Fruit fly (Drosophila melanogaster) whole organism, wandering third instar larva: Measurements from ENCODE around the gene Zip88E.

Source experiments
- Abd-B ChIP-seq: fragments of >200 bp; optimal IDR thresholded peaks from 2 replicates; lab custom pipeline; 2017; ENCODE audit warnings: missing biosample characterization, missing genetic modification characterization
- CG32264 ChIP-seq: fragments of 200-800 bp; sonication (Bioruptor generic); optimal IDR thresholded peaks from 2 replicates; lab custom pipeline; 2016; ENCODE audit warnings: missing biosample characterization, missing genetic modification characterization
- CG9705 ChIP-seq: fragments of 200-800 bp; sonication (Bioruptor generic); optimal IDR thresholded peaks from 2 replicates; lab custom pipeline; 2018; ENCODE audit warnings: missing biosample characterization, mild to moderate bottlenecking, missing genetic modification characterization
- CrebA ChIP-seq: fragments of 200-800 bp; sonication (Bioruptor generic); optimal IDR thresholded peaks from 2 replicates; lab custom pipeline; 2016; ENCODE audit warnings: missing biosample characterization, mild to moderate bottlenecking, missing genetic modification characterization, borderline replicate concordance
- Dfd ChIP-seq: fragments of >200 bp; optimal IDR thresholded peaks from 2 replicates; lab custom pipeline; 2017; ENCODE audit warnings: missing biosample characterization, missing genetic modification characterization
- Dif ChIP-seq: fragments of 200-275, 200-300 bp; sonication (Bioruptor generic); optimal IDR thresholded peaks from 2 replicates; lab custom pipeline; 2018; ENCODE audit warnings: missing biosample characterization, missing genetic modification characterization; ENCODE audit not compliant: partially characterized antibody
- GATAd ChIP-seq: sonication (Bioruptor generic); optimal IDR thresholded peaks from 2 replicates; lab custom pipeline; 2016; ENCODE audit warnings: missing biosample characterization, missing genetic modification characterization
- HLH106 ChIP-seq: fragments of 200-800 bp; optimal IDR thresholded peaks from 3 replicates; lab custom pipeline; 2019; ENCODE audit warnings: missing biosample characterization, mild to moderate bottlenecking, missing genetic modification characterization, moderate library complexity
- Hnf4 ChIP-seq: fragments of 200-800 bp; sonication (Bioruptor generic); optimal IDR thresholded peaks from 2 replicates; lab custom pipeline; 2016; ENCODE audit warnings: missing biosample characterization, mild to moderate bottlenecking, missing genetic modification characterization
- Hr78 ChIP-seq: fragments of >200 bp; optimal IDR thresholded peaks from 2 replicates; lab custom pipeline; 2017; ENCODE audit warnings: missing biosample characterization, missing genetic modification characterization
- Hr83 ChIP-seq: fragments of 200-300 bp; sonication (Bioruptor generic); optimal IDR thresholded peaks from 2 replicates; lab custom pipeline; 2016; ENCODE audit warnings: missing biosample characterization, mild to moderate bottlenecking, missing genetic modification characterization, moderate library complexity; ENCODE audit not compliant: poor library complexity, severe bottlenecking
- Jra ChIP-seq: sonication (Bioruptor generic); optimal IDR thresholded peaks from 2 replicates; lab custom pipeline; 2016; ENCODE audit warnings: missing biosample characterization, missing genetic modification characterization
- Mio ChIP-seq: sonication (Bioruptor generic); optimal IDR thresholded peaks from 2 replicates; lab custom pipeline; 2016; ENCODE audit warnings: missing biosample characterization, missing genetic modification characterization
- Myc ChIP-seq: fragments of >200 bp; optimal IDR thresholded peaks from 2 replicates; lab custom pipeline; 2017
- N ChIP-seq: fragments of >200 bp; optimal IDR thresholded peaks from 2 replicates; lab custom pipeline; 2018; ENCODE audit warnings: missing biosample characterization, missing external identifiers, missing genetic modification characterization
- OdsH ChIP-seq: fragments of 200-800 bp; sonication (Bioruptor generic); optimal IDR thresholded peaks from 2 replicates; lab custom pipeline; 2016; ENCODE audit warnings: missing biosample characterization, mild to moderate bottlenecking, missing genetic modification characterization
- Rel ChIP-seq, 2 experiments: fragments of 200-800 bp; sonication (Bioruptor generic) in 1 of 2; optimal IDR thresholded peaks; 2 replicates in 1 of 2; 3 replicates in 1 of 2; lab custom pipeline; 2016 to 2019; ENCODE audit warnings: mild to moderate bottlenecking in 2 of 2, missing biosample characterization in 2 of 2, missing genetic modification characterization in 2 of 2, moderate library complexity in 1 of 2
- Sp1 ChIP-seq: fragments of 200-800 bp; sonication (Bioruptor generic); optimal IDR thresholded peaks from 3 replicates; lab custom pipeline; 2019; ENCODE audit warnings: missing biosample characterization, mild to moderate bottlenecking, missing genetic modification characterization, moderate library complexity
- Vsx2 ChIP-seq: fragments of 200-300, 225-300 bp; sonication (Bioruptor generic); optimal IDR thresholded peaks from 2 replicates; lab custom pipeline; 2018; ENCODE audit warnings: missing biosample characterization, missing genetic modification characterization; ENCODE audit not compliant: partially characterized antibody
- br ChIP-seq: fragments of 200-800 bp; sonication (Bioruptor generic); optimal IDR thresholded peaks from 2 replicates; lab custom pipeline; 2016; ENCODE audit warnings: missing biosample characterization, missing genetic modification characterization
- brk ChIP-seq: fragments of 200-800 bp; sonication (Bioruptor generic); optimal IDR thresholded peaks from 2 replicates; lab custom pipeline; 2016; ENCODE audit warnings: missing biosample characterization, mild to moderate bottlenecking, missing genetic modification characterization
- dl ChIP-seq, 2 experiments: fragments of 175-275, 200-275 bp in 1 of 2; fragments of 200-275 bp in 1 of 2; sonication (Bioruptor generic); optimal IDR thresholded peaks; lab custom pipeline; 2018; ENCODE audit warnings: mild to moderate bottlenecking in 2 of 2, missing biosample characterization in 2 of 2, missing genetic modification characterization in 2 of 2, moderate library complexity in 2 of 2; ENCODE audit not compliant: partially characterized antibody in 2 of 2, insufficient read depth in 1 of 2
- dmrt93B ChIP-seq: fragments of 200-800 bp; sonication (Bioruptor generic); optimal IDR thresholded peaks from 2 replicates; lab custom pipeline; 2018; ENCODE audit warnings: missing biosample characterization, mild to moderate bottlenecking, missing genetic modification characterization
- dsf ChIP-seq: sonication (Bioruptor generic); optimal IDR thresholded peaks from 2 replicates; lab custom pipeline; 2016; ENCODE audit warnings: missing biosample characterization, missing genetic modification characterization, borderline replicate concordance
- ey ChIP-seq: fragments of 200-800 bp; sonication (Bioruptor generic); optimal IDR thresholded peaks from 2 replicates; lab custom pipeline; 2016; ENCODE audit warnings: missing biosample characterization, missing genetic modification characterization
- foxo ChIP-seq, 2 experiments: fragments of 200-800 bp; sonication (Bioruptor generic); optimal IDR thresholded peaks; 2 replicates in 1 of 2; 3 replicates in 1 of 2; lab custom pipeline; 2016 to 2017; ENCODE audit warnings: missing biosample characterization in 2 of 2, missing genetic modification characterization in 2 of 2
- fru ChIP-seq: fragments of 200-800 bp; sonication (Bioruptor generic); optimal IDR thresholded peaks from 3 replicates; lab custom pipeline; 2016; ENCODE audit warnings: missing biosample characterization, mild to moderate bottlenecking, missing genetic modification characterization
- h ChIP-seq: fragments of 200-800 bp; sonication (Bioruptor generic); optimal IDR thresholded peaks from 3 replicates; lab custom pipeline; 2016; ENCODE audit warnings: missing biosample characterization, mild to moderate bottlenecking, missing genetic modification characterization
- jim ChIP-seq: fragments of 175-275, 200-325 bp; sonication (Bioruptor generic); optimal IDR thresholded peaks from 2 replicates; lab custom pipeline; 2016; ENCODE audit warnings: missing biosample characterization, mild to moderate bottlenecking, missing genetic modification characterization
- lola ChIP-seq: fragments of >200 bp; optimal IDR thresholded peaks from 2 replicates; lab custom pipeline; 2017; ENCODE audit warnings: missing biosample characterization, missing genetic modification characterization
- pan ChIP-seq: fragments of >200 bp; optimal IDR thresholded peaks from 2 replicates; lab custom pipeline; 2017
- psq ChIP-seq: fragments of 200-800 bp; sonication (Bioruptor generic); optimal IDR thresholded peaks from 3 replicates; lab custom pipeline; 2017; ENCODE audit warnings: missing biosample characterization, mild to moderate bottlenecking, missing genetic modification characterization, moderate library complexity
- rgr ChIP-seq: fragments of 200-800 bp; sonication (Bioruptor generic); optimal IDR thresholded peaks from 3 replicates; lab custom pipeline; 2016; ENCODE audit warnings: missing biosample characterization, mild to moderate bottlenecking, missing genetic modification characterization
- sage ChIP-seq: fragments of 200-800 bp; sonication (Bioruptor generic); optimal IDR thresholded peaks from 2 replicates; lab custom pipeline; 2016; ENCODE audit warnings: missing biosample characterization, mild to moderate bottlenecking, missing genetic modification characterization
- sv ChIP-seq: fragments of 200-800 bp; sonication (Bioruptor generic); optimal IDR thresholded peaks from 3 replicates; lab custom pipeline; 2016; ENCODE audit warnings: missing biosample characterization, missing genetic modification characterization
- tai ChIP-seq: sonication (Bioruptor generic); optimal IDR thresholded peaks from 2 replicates; lab custom pipeline; 2016; ENCODE audit warnings: missing biosample characterization, missing genetic modification characterization
- usp ChIP-seq: fragments of >200 bp; optimal IDR thresholded peaks from 2 replicates; lab custom pipeline; 2017; ENCODE audit warnings: missing biosample characterization, missing genetic modification characterization
- woc ChIP-seq: sonication (Bioruptor generic); optimal IDR thresholded peaks from 2 replicates; lab custom pipeline; 2016; ENCODE audit warnings: missing biosample characterization, mild to moderate bottlenecking, missing genetic modification characterization

Gene Zip88E

dm6 chr3R:15229329-15229876 is 39.1 kb upstream of the Zip88E start, which contains the start of the genes Art3 and mRpS10:
TSS of gene Art3 (minus strand) at chr3R:15229408.
TSS of gene mRpS10 (plus strand) at chr3R:15229665.
- TF ChIP-seq Vsx2 (GFP tag; lab: Kevin White, UChicago) (no peak), Dfd (GFP tag; lab: Kevin White, UChicago) (peak; percentile 99), lola (no peak), sage (GFP tag; lab: Kevin White, UChicago) (peak; percentile 99), woc (peak; percentile 99), Mio (GFP tag; lab: Kevin White, UChicago) (peak; percentile 96), Myc (peak; percentile 48), fru (GFP tag; lab: Kevin White, UChicago) (peak; percentile 100), sv (GFP tag; lab: Kevin White, UChicago) (peak; percentile 99), Rel (GFP tag; optimal IDR thresholded peaks at IDR 0.05; lab: Kevin White, UChicago) (peak; percentile 91), Rel (tag; optimal IDR thresholded peaks at IDR 0.05; lab: Kevin White, UChicago) (peak; percentile 99), h (GFP tag; lab: Kevin White, UChicago) (peak; percentile 100), brk (GFP tag; lab: Kevin White, UChicago) (no peak), Hr78 (GFP tag; lab: Kevin White, UChicago) (no peak), jim (GFP tag; lab: Kevin White, UChicago) (peak; percentile 89), Dif (GFP tag; lab: Kevin White, UChicago) (no peak), dl (GFP tag; optimal IDR thresholded peaks at IDR 0.05; lab: Kevin White, UChicago; ENCODE audit: insufficient read depth in 1 of 2, partially characterized antibody in 2 of 2) (no peak), Sp1 (GFP tag; lab: Kevin White, UChicago) (peak; percentile 100), dsf (GFP tag; lab: Kevin White, UChicago) (peak; percentile 98), pan (lab: Kevin White, UChicago) (peak; percentile 91), CG32264 (GFP tag; lab: Kevin White, UChicago) (peak; percentile 99), HLH106 (tag; lab: Kevin White, UChicago) (peak; percentile 100), rgr (GFP tag; lab: Kevin White, UChicago) (peak; percentile 100), tai (no peak), psq (GFP tag; lab: Kevin White, UChicago) (peak; percentile 99), foxo (GFP tag; optimal IDR thresholded peaks at IDR 0.05; lab: Kevin White, UChicago) (peak; percentile 97 to 100), usp (no peak), CrebA (no peak), Abd-B (GFP tag; lab: Kevin White, UChicago) (no peak), CG9705 (GFP tag; lab: Kevin White, UChicago) (peak; percentile 100), ey (peak; percentile 99), br (GFP tag; lab: Kevin White, UChicago) (peak; percentile 99), Hr83 (peak; percentile 99), Jra (peak; percentile 99), Hnf4 (GFP tag; lab: Kevin White, UChicago) (peak; percentile 100), GATAd (GFP tag; lab: Kevin White, UChicago) (peak; percentile 99), N (no peak), OdsH (peak; percentile 100), dmrt93B (GFP tag; lab: Kevin White, UChicago) (peak; percentile 100)

DNA sequence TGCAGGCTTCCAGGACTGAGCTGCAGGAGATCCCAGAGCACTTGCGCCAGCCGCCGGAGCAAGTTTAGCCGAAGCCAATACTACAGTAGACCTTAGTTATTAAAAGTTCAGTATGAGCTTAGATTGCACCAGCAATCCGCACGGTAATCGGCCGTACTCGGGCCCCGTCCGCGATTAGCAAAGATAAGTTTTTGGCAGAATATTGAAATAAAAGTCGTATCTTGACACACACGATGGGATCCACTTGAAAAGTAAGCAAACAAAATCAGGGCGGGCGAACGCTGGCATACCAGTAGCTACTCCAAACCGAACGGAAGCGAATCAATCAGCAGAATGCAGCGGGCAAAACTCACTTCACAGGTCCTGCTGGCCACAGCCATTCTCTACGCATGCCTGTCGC is 38.2 kb upstream of the Zip88E start, which contains the start of gene CG34316:
Gene CG34316, plus strand, starts transcription at position 301 of the 400 bp plus-strand sequence.
- TF ChIP-seq sv (GFP tag; lab: Kevin White, UChicago) (no peak), fru (GFP tag; lab: Kevin White, UChicago) (no peak), Myc (no peak), usp (no peak), br (GFP tag; lab: Kevin White, UChicago) (no peak), Rel (GFP tag; optimal IDR thresholded peaks at IDR 0.05; lab: Kevin White, UChicago) (no peak), Rel (tag; optimal IDR thresholded peaks at IDR 0.05; lab: Kevin White, UChicago) (no peak)
